Fruit fly (Drosophila melanogaster) whole organism, prepupa: ENCODE results near the gene CG7065.

Experiments
- CG10631 ChIP-seq: fragments of 200-800 bp; sonication (Bioruptor generic); optimal IDR thresholded peaks from 2 replicates; lab custom pipeline; 2016; ENCODE audit warnings: missing biosample characterization, missing genetic modification characterization
- CG10669 ChIP-seq: fragments of 200-800 bp; sonication (Bioruptor generic); optimal IDR thresholded peaks from 3 replicates; lab custom pipeline; 2018; ENCODE audit warnings: missing biosample characterization, mild to moderate bottlenecking, missing genetic modification characterization, moderate library complexity
- CG11294 ChIP-seq: fragments of 200-800 bp; sonication (Bioruptor generic); IDR thresholded peaks from 2 replicates; pipeline ENCODE4 v1.3.6; 2022; ENCODE audit warnings: missing biosample characterization, missing genetic modification characterization
- CG11762 ChIP-seq: fragments of 200-800 bp; sonication (Bioruptor generic); optimal IDR thresholded peaks from 3 replicates; lab custom pipeline; 2016; ENCODE audit warnings: missing biosample characterization, missing genetic modification characterization; ENCODE audit not compliant: insufficient read depth
- CG11902 ChIP-seq: fragments of 200-800 bp; sonication (Bioruptor generic); optimal IDR thresholded peaks from 3 replicates; lab custom pipeline; 2016; ENCODE audit warnings: missing biosample characterization, missing genetic modification characterization
- CG15336 ChIP-seq: fragments of 200-800 bp; sonication (Bioruptor generic); IDR thresholded peaks from 2 replicates; pipeline ENCODE4 v1.3.6; 2022; ENCODE audit warnings: missing biosample characterization, missing genetic modification characterization
- CG16779 ChIP-seq: fragments of 200-800 bp; sonication (Bioruptor generic); optimal IDR thresholded peaks from 3 replicates; lab custom pipeline; 2017; ENCODE audit warnings: missing biosample characterization, mild to moderate bottlenecking, missing genetic modification characterization
- CG3032 ChIP-seq: fragments of 200-800 bp; optimal IDR thresholded peaks from 2 replicates; lab custom pipeline; 2019; ENCODE audit warnings: missing biosample characterization, mild to moderate bottlenecking, missing genetic modification characterization, moderate library complexity
- CG31627 ChIP-seq: fragments of 200-800 bp; sonication (Bioruptor generic); optimal IDR thresholded peaks from 3 replicates; lab custom pipeline; 2016; ENCODE audit warnings: missing biosample characterization, missing genetic modification characterization
- CG32006 ChIP-seq: fragments of 200-800 bp; sonication (Bioruptor generic); optimal IDR thresholded peaks from 3 replicates; lab custom pipeline; 2017; ENCODE audit warnings: missing biosample characterization, mild to moderate bottlenecking, missing genetic modification characterization
- CG34406 ChIP-seq: fragments of 200-800 bp; sonication (Bioruptor generic); optimal IDR thresholded peaks from 3 replicates; lab custom pipeline; 2016; ENCODE audit warnings: missing biosample characterization, missing genetic modification characterization
- CG3919 ChIP-seq: fragments of 200-800 bp; sonication (Bioruptor generic); optimal IDR thresholded peaks from 3 replicates; lab custom pipeline; 2016; ENCODE audit warnings: missing biosample characterization, missing genetic modification characterization
- CG6163 ChIP-seq: fragments of 200-800 bp; sonication (Bioruptor generic); IDR thresholded peaks from 3 replicates; pipeline ENCODE4 v1.3.6; 2022; ENCODE audit warnings: missing biosample characterization, missing genetic modification characterization
- CG6276 ChIP-seq: fragments of 200-800 bp; sonication (Bioruptor generic); optimal IDR thresholded peaks from 2 replicates; lab custom pipeline; 2017; ENCODE audit warnings: missing biosample characterization, mild to moderate bottlenecking, missing genetic modification characterization
- CG6792 ChIP-seq: fragments of 200-800 bp; sonication (Bioruptor generic); optimal IDR thresholded peaks from 3 replicates; lab custom pipeline; 2016; ENCODE audit warnings: missing biosample characterization, missing genetic modification characterization
- CG6854 ChIP-seq: fragments of 200-800 bp; sonication (Bioruptor generic); optimal IDR thresholded peaks from 2 replicates; lab custom pipeline; 2017; ENCODE audit warnings: missing biosample characterization, mild to moderate bottlenecking, missing genetic modification characterization
- CG7368 ChIP-seq: fragments of 200-800 bp; sonication (Bioruptor generic); optimal IDR thresholded peaks from 3 replicates; lab custom pipeline; 2016; ENCODE audit warnings: missing biosample characterization, missing genetic modification characterization
- CG8119 ChIP-seq: fragments of 200-800 bp; sonication (Bioruptor generic); IDR thresholded peaks from 3 replicates; pipeline ENCODE4 v1.3.6; 2022; ENCODE audit warnings: missing biosample characterization, missing genetic modification characterization
- CG8319 ChIP-seq: fragments of 200-800 bp; sonication (Bioruptor generic); optimal IDR thresholded peaks from 3 replicates; lab custom pipeline; 2016; ENCODE audit warnings: missing biosample characterization, missing genetic modification characterization
- CG8632 ChIP-seq: fragments of 200-800 bp; sonication (Bioruptor generic); optimal IDR thresholded peaks from 3 replicates; lab custom pipeline; 2016; ENCODE audit warnings: missing biosample characterization, missing genetic modification characterization
- CG9139 ChIP-seq: fragments of 200-800 bp; sonication (Bioruptor generic); optimal IDR thresholded peaks from 3 replicates; lab custom pipeline; 2017; ENCODE audit warnings: missing biosample characterization, mild to moderate bottlenecking, missing genetic modification characterization
- Eip78C ChIP-seq: fragments of 200-800 bp; sonication (Bioruptor generic); peaks from one replicate; lab custom pipeline; 2016; ENCODE audit warnings: missing biosample characterization, missing genetic modification characterization
- Eip93F ChIP-seq: fragments of 200-800 bp; sonication (Bioruptor generic); optimal IDR thresholded peaks from 2 replicates; lab custom pipeline; 2016; ENCODE audit warnings: missing biosample characterization, mild to moderate bottlenecking, missing genetic modification characterization
- Ets21C ChIP-seq: fragments of 200-800 bp; sonication (Bioruptor generic); optimal IDR thresholded peaks from 3 replicates; lab custom pipeline; 2016; ENCODE audit warnings: missing biosample characterization, missing genetic modification characterization
- Ets96B ChIP-seq: fragments of 200-800 bp; optimal IDR thresholded peaks from 2 replicates; lab custom pipeline; 2019; ENCODE audit warnings: missing biosample characterization, mild to moderate bottlenecking, missing genetic modification characterization, moderate library complexity
- Gug ChIP-seq: fragments of 200-800 bp; sonication (Bioruptor generic); IDR thresholded peaks from 2 replicates; pipeline ENCODE4 v1.3.6; 2022; ENCODE audit warnings: missing biosample characterization, missing genetic modification characterization
- Hr38 ChIP-seq: sonication (Bioruptor generic); optimal IDR thresholded peaks from 2 replicates; lab custom pipeline; 2016; ENCODE audit warnings: missing biosample characterization, missing genetic modification characterization
- Hr39 ChIP-seq: fragments of 200-800 bp; sonication (Bioruptor generic); optimal IDR thresholded peaks from 2 replicates; lab custom pipeline; 2016; ENCODE audit warnings: missing biosample characterization, missing genetic modification characterization
- Hr4 ChIP-seq: fragments of 200-800 bp; sonication (Bioruptor generic); optimal IDR thresholded peaks from 3 replicates; lab custom pipeline; 2016; ENCODE audit warnings: missing biosample characterization, missing genetic modification characterization
- Lpt ChIP-seq: fragments of 200-800 bp; sonication (Bioruptor generic); optimal IDR thresholded peaks from 3 replicates; lab custom pipeline; 2016; ENCODE audit warnings: missing biosample characterization, missing genetic modification characterization
- Met ChIP-seq: fragments of 200-800 bp; sonication (Bioruptor generic); optimal IDR thresholded peaks from 3 replicates; lab custom pipeline; 2016; ENCODE audit warnings: missing biosample characterization, missing genetic modification characterization
- OdsH ChIP-seq: fragments of 200-800 bp; sonication (Bioruptor generic); optimal IDR thresholded peaks from 3 replicates; lab custom pipeline; 2016; ENCODE audit warnings: missing biosample characterization, missing genetic modification characterization
- Smox ChIP-seq: fragments of 200-800 bp; sonication (Bioruptor generic); optimal IDR thresholded peaks from 3 replicates; lab custom pipeline; 2016; ENCODE audit warnings: missing biosample characterization, missing genetic modification characterization
- Sox102F ChIP-seq: fragments of 200-800 bp; sonication (Bioruptor generic); optimal IDR thresholded peaks from 2 replicates; lab custom pipeline; 2016; ENCODE audit warnings: missing biosample characterization, mild to moderate bottlenecking, missing genetic modification characterization
- Sox14 ChIP-seq: fragments of 200-800 bp; sonication (Bioruptor generic); optimal IDR thresholded peaks from 3 replicates; lab custom pipeline; 2016; ENCODE audit warnings: missing biosample characterization, missing genetic modification characterization
- achi ChIP-seq: fragments of 200-800 bp; sonication (Bioruptor generic); optimal IDR thresholded peaks from 3 replicates; lab custom pipeline; 2016; ENCODE audit warnings: missing biosample characterization, missing genetic modification characterization
- acj6 ChIP-seq: fragments of 200-800 bp; sonication (Bioruptor generic); optimal IDR thresholded peaks from 3 replicates; lab custom pipeline; 2016; ENCODE audit warnings: missing biosample characterization, missing genetic modification characterization
- cyc ChIP-seq: fragments of 200-800 bp; sonication (Bioruptor generic); optimal IDR thresholded peaks from 3 replicates; lab custom pipeline; 2016; ENCODE audit warnings: missing biosample characterization, missing genetic modification characterization
- dsx ChIP-seq: fragments of 200-800 bp; optimal IDR thresholded peaks from 3 replicates; lab custom pipeline; 2019; ENCODE audit warnings: missing biosample characterization, mild to moderate bottlenecking, missing genetic modification characterization, moderate library complexity; ENCODE audit not compliant: poor library complexity, severe bottlenecking
- eg ChIP-seq: fragments of 200-800 bp; sonication (Bioruptor generic); IDR thresholded peaks from 3 replicates; pipeline ENCODE4 v1.3.6; 2022; ENCODE audit warnings: missing biosample characterization, missing genetic modification characterization
- esn ChIP-seq: fragments of 200-800 bp; sonication (Bioruptor generic); optimal IDR thresholded peaks from 2 replicates; lab custom pipeline; 2016; ENCODE audit warnings: missing biosample characterization, mild to moderate bottlenecking, missing genetic modification characterization, moderate library complexity
- fd85E ChIP-seq: fragments of 200-800 bp; sonication (Bioruptor generic); optimal IDR thresholded peaks from 3 replicates; lab custom pipeline; 2016; ENCODE audit warnings: missing biosample characterization, missing genetic modification characterization
- fkh ChIP-seq: fragments of 200-800 bp; sonication (Bioruptor generic); optimal IDR thresholded peaks from 3 replicates; lab custom pipeline; 2017; ENCODE audit warnings: missing biosample characterization, mild to moderate bottlenecking, missing genetic modification characterization, moderate library complexity
- lz ChIP-seq: fragments of 200-800 bp; sonication (Bioruptor generic); optimal IDR thresholded peaks from 3 replicates; lab custom pipeline; 2016; ENCODE audit warnings: missing biosample characterization, missing genetic modification characterization
- net ChIP-seq: fragments of 200-800 bp; sonication (Bioruptor generic); optimal IDR thresholded peaks from 3 replicates; lab custom pipeline; 2016; ENCODE audit warnings: missing biosample characterization, missing genetic modification characterization
- pdm3 ChIP-seq: fragments of 200-800 bp; sonication (Bioruptor generic); optimal IDR thresholded peaks from 3 replicates; lab custom pipeline; 2016; ENCODE audit warnings: missing biosample characterization, missing genetic modification characterization
- spab ChIP-seq: fragments of 200-800 bp; sonication (Bioruptor generic); optimal IDR thresholded peaks from 2 replicates; lab custom pipeline; 2017; ENCODE audit warnings: missing biosample characterization, mild to moderate bottlenecking, missing genetic modification characterization, missing genetic modification reagents
- ss ChIP-seq, 2 experiments: fragments of 200-800 bp; sonication (Bioruptor generic); optimal IDR thresholded peaks; 2 replicates in 1 of 2; 3 replicates in 1 of 2; lab custom pipeline; 2017 to 2018; ENCODE audit warnings: mild to moderate bottlenecking in 2 of 2, missing biosample characterization in 2 of 2, missing genetic modification characterization in 2 of 2, moderate library complexity in 1 of 2
- topi ChIP-seq: fragments of 200-800 bp; sonication (Bioruptor generic); optimal IDR thresholded peaks from 3 replicates; lab custom pipeline; 2016; ENCODE audit warnings: missing biosample characterization, missing genetic modification characterization
- vri ChIP-seq: fragments of 200-800 bp; sonication (Bioruptor generic); optimal IDR thresholded peaks from 3 replicates; lab custom pipeline; 2016; ENCODE audit warnings: missing biosample characterization, mild to moderate bottlenecking, missing genetic modification characterization

Gene CG7065

dm6 chrX:9152127-9152598 is 9.9 kb downstream of the CG7065 start (continued):
- TF ChIP-seq CG32006 (GFP tag; lab: Kevin White, UChicago), result peak; percentile 42

- TF ChIP-seq CG10669 (GFP tag; lab: Kevin White, UChicago) (peak; percentile 81), Eip78C (GFP tag; lab: Kevin White, UChicago) (peak; percentile 96), achi (GFP tag; lab: Kevin White, UChicago) (peak; percentile 59), spab (peak; percentile 66), cyc (GFP tag; lab: Kevin White, UChicago) (peak; percentile 72), lz (GFP tag; lab: Kevin White, UChicago) (peak; percentile 54), CG6792 (GFP tag; lab: Kevin White, UChicago) (peak; percentile 64), CG7368 (GFP tag; lab: Kevin White, UChicago) (peak; percentile 71), OdsH (GFP tag; lab: Kevin White, UChicago) (peak; percentile 64), dsx (GFP tag; lab: Kevin White, UChicago) (peak; percentile 51), Lpt (peak; percentile 38), esn (GFP tag; lab: Kevin White, UChicago) (peak; percentile 68), CG3919 (GFP tag; lab: Kevin White, UChicago) (peak; percentile 74), topi (peak; percentile 81), Hr4 (GFP tag; lab: Kevin White, UChicago) (peak; percentile 74), Gug (GFP tag; lab: Robert Waterston, UW) (peak; percentile 70), Ets21C (GFP tag; lab: Kevin White, UChicago) (peak; percentile 24), Smox (peak; percentile 55), acj6 (GFP tag; lab: Kevin White, UChicago) (peak; percentile 63), eg (peak; percentile 53; the same call in 2 of the 3 replicates), CG11902 (GFP tag; lab: Kevin White, UChicago) (peak; percentile 31), CG32006 (GFP tag; lab: Kevin White, UChicago) (peak; percentile 69), CG34406 (GFP tag; lab: Kevin White, UChicago) (peak; percentile 30), Sox14 (GFP tag; lab: Kevin White, UChicago) (peak; percentile 67), Ets96B (tag; lab: Kevin White, UChicago) (peak; percentile 76), CG10631 (GFP tag; lab: Kevin White, UChicago) (peak; percentile 69), CG9139 (GFP tag; lab: Kevin White, UChicago) (peak; percentile 52), CG8319 (GFP tag; lab: Kevin White, UChicago) (peak; percentile 46), ss (GFP tag; optimal IDR thresholded peaks at IDR 0.05; lab: Kevin White, UChicago) (peak; percentile 70 to 72), Hr38 (GFP tag; lab: Kevin White, UChicago) (no peak), CG11294 (GFP tag; lab: Robert Waterston, UW) (no peak), CG6163 (peak; percentile 57; the same call in 2 of the 3 replicates), CG6276 (GFP tag; lab: Kevin White, UChicago) (peak; percentile 68), CG8632 (peak; percentile 36), Eip93F (GFP tag; lab: Kevin White, UChicago) (no peak), vri (GFP tag; lab: Kevin White, UChicago) (no peak), CG15336 (GFP tag; lab: Robert Waterston, UW) (peak; percentile 72), CG31627 (GFP tag; lab: Kevin White, UChicago) (peak; percentile 60), fd85E (no peak), Met (peak; percentile 75), CG6854 (GFP tag; lab: Kevin White, UChicago) (peak; percentile 20), CG11762 (GFP tag; lab: Kevin White, UChicago) (peak; percentile 28), pdm3 (GFP tag; lab: Kevin White, UChicago) (peak; percentile 69), Sox102F (peak; percentile 61), Hr39 (GFP tag; lab: Kevin White, UChicago) (peak; percentile 64), CG3032 (tag; lab: Kevin White, UChicago) (peak; percentile 75), CG8119 (GFP tag; lab: Robert Waterston, UW) (peak; percentile 73), CG16779 (tag; lab: Kevin White, UChicago) (no peak), fkh (GFP tag; lab: Kevin White, UChicago) (no peak), net (GFP tag; lab: Kevin White, UChicago) (peak; percentile 46)
Observed at dm6 chrX:9155134-9155533, 12.8 kb downstream of the CG7065 start.
